Worm (Caenorhabditis elegans): ENCODE data around the gene ZK856.5.

- no peak for TF ChIP-seq med-1 (GFP tag; optimal IDR thresholded peaks at IDR 0.05; ENCODE audit: insufficient read depth)
- no peak for TF ChIP-seq klf-2 (GFP tag; conservative IDR thresholded peaks at IDR 0.05)
- no peak for TF ChIP-seq ztf-29 (GFP tag; IDR thresholded peaks at IDR 0.05)
- TF ChIP-seq T22C8.4 (GFP tag; IDR thresholded peaks at IDR 0.05) = no peak
These were observed 23.6 kb downstream of the ZK856.5 start, which contains the start of gene C51E3.6 for ce11 chrV:10166368-10166767.

Data from whole organism, midembryonic.